Worm (Caenorhabditis elegans): Measurements from ENCODE around the gene pph-1.

The pph-1 gene

DNA sequence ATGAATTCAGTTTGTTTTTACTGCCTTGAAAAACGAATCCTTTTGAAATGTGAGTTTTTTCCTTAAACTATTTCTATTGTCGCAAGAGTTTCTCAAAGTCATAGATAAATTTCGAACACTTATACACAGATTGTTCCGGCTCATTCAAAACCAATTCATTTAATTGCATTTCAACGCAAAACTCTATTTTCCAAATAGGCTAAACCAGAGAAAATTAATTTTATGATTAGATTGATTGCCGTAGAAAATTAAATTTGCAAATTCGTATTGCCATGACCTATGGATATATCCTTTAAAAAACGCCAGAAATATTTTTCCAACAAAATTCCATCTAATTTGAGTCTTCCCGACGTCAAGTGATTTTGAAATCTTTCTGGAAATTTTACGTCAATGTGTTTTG lies 26.4 kb upstream of the pph-1 start:
- TF ChIP-seq ceh-79 (tag; optimal IDR thresholded peaks at IDR 0.05): no peak
- TF ChIP-seq F10E7.11 (tag; optimal IDR thresholded peaks at IDR 0.05): no peak
- TF ChIP-seq mxl-1 (tag; optimal IDR thresholded peaks at IDR 0.05): no peak
- TF ChIP-seq snpc-1.3 (tag; optimal IDR thresholded peaks at IDR 0.05; ENCODE audit: insufficient read depth): no peak
- TF ChIP-seq sdz-38 (tag; optimal IDR thresholded peaks at IDR 0.05): no peak
- TF ChIP-seq madf-6 (GFP tag; IDR thresholded peaks at IDR 0.05): no peak
- no peak for TF ChIP-seq nhr-179 (tag; optimal IDR thresholded peaks at IDR 0.05)
- no peak for TF ChIP-seq ztf-25 (GFP tag; IDR thresholded peaks at IDR 0.05)
- TF ChIP-seq ceh-40 (GFP tag; IDR thresholded peaks at IDR 0.05): no peak
- TF ChIP-seq ztf-28 (GFP tag; IDR thresholded peaks at IDR 0.05): no peak
- no peak for TF ChIP-seq nfyb-1 (GFP tag; IDR thresholded peaks at IDR 0.05)
- TF ChIP-seq nhr-90 (tag; optimal IDR thresholded peaks at IDR 0.05): no peak
- TF ChIP-seq ceh-27 (GFP tag; optimal IDR thresholded peaks at IDR 0.05): no peak

DNA sequence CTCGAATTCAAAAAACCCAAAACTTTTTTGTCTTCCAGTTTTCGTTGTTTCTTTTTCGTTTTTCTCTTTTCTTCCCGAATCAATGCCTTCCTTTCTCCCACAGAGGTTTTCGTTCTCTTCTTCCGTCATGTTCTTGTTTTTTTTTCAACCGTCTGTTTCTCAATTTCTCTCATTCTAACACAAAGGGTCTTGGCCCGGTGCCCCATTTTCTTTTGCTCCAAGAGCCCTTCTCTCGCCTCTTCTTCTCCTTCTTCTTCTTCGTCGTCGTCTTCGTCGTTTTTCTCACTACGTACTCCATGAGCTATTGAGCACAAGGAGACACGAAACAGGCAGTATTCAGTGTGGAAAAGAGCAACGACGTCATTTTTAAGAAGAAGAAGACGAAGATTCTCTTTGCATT lies 24.9 kb upstream of the pph-1 start:
- TF ChIP-seq ztf-26 (tag; optimal IDR thresholded peaks at IDR 0.05) (no peak), C06A6.2 (GFP tag; conservative IDR thresholded peaks at IDR 0.05) (no peak), ceh-27 (GFP tag; optimal IDR thresholded peaks at IDR 0.05) (peak; percentile 8), K12H6.12 (tag; optimal IDR thresholded peaks at IDR 0.05) (peak; percentile 35), athp-1 (tag; optimal IDR thresholded peaks at IDR 0.05) (no peak), ceh-58 (GFP tag; IDR thresholded peaks at IDR 0.05) (no peak), atf-7 (tag; optimal IDR thresholded peaks at IDR 0.05) (no peak), nhr-80 (tag; optimal IDR thresholded peaks at IDR 0.05) (no peak), zfh-2 (GFP tag; conservative IDR thresholded peaks at IDR 0.05) (0 out of 2 replicates have a peak, but pooled peaks have one; percentile 36)

DNA sequence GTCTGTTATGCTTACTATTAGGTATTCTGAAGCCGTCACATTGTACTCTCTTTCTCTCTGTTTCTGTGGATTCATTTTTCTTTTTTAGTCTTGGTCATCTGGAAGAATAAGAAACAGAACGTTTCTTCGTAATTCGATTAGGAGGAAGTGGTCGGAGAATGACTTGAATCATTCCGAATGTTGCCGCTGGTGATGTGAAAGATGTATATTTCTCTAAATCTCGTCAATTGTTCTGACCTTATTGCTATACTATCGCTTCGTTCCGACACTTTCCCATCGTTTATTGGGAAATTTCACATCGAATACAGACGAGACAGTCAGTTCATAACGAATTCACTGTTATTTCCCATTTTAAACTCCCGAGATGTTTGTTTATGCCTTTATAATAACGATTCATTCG lies 23.3 kb upstream of the pph-1 start:
- TF ChIP-seq dpff-1 (tag; optimal IDR thresholded peaks at IDR 0.05): no peak
- TF ChIP-seq xnd-1 (tag; optimal IDR thresholded peaks at IDR 0.05): no peak
- TF ChIP-seq mel-28 (tag; optimal IDR thresholded peaks at IDR 0.05; ENCODE audit: borderline replicate concordance): no peak
- no peak for TF ChIP-seq bed-2 (GFP tag; IDR thresholded peaks at IDR 0.05)
- no peak for TF ChIP-seq snpc-4 (GFP tag; optimal IDR thresholded peaks at IDR 0.05)
- no peak for TF ChIP-seq snpc-4 (tag; optimal IDR thresholded peaks at IDR 0.05)
- TF ChIP-seq ekl-4 (GFP tag; IDR thresholded peaks at IDR 0.05): no peak
- no peak for TF ChIP-seq ceh-91 (GFP tag; IDR thresholded peaks at IDR 0.05)
- no peak for TF ChIP-seq F52B5.7 (tag; optimal IDR thresholded peaks at IDR 0.05)
- no peak for TF ChIP-seq hrde-1 (tag; optimal IDR thresholded peaks at IDR 0.05; ENCODE audit: borderline replicate concordance)
- TF ChIP-seq madf-10 (tag; optimal IDR thresholded peaks at IDR 0.05): no peak
- no peak for TF ChIP-seq B0019.2 (GFP tag; conservative IDR thresholded peaks at IDR 0.05)
- no peak for TF ChIP-seq sdz-38 (tag; optimal IDR thresholded peaks at IDR 0.05)
- no peak for TF ChIP-seq hsf-1 (GFP tag; IDR thresholded peaks at IDR 0.05)
- TF ChIP-seq F57A8.1 (GFP tag; optimal IDR thresholded peaks at IDR 0.05): no peak
- no peak for TF ChIP-seq Y79H2A.3 (GFP tag; conservative IDR thresholded peaks at IDR 0.05)
- TF ChIP-seq ztf-26 (tag; optimal IDR thresholded peaks at IDR 0.05): no peak
- no peak for TF ChIP-seq let-607 (tag; optimal IDR thresholded peaks at IDR 0.05)
- TF ChIP-seq lin-40 (tag; optimal IDR thresholded peaks at IDR 0.05): no peak
- TF ChIP-seq ceh-40 (GFP tag; IDR thresholded peaks at IDR 0.05): no peak
